Fruit fly (Drosophila melanogaster) whole organism, prepupa: ENCODE data around the gene CG45100.
A peak's percentile ranks its signal among the peaks of the same experiment; 100 is the strongest.

Experiments
- Blimp-1 ChIP-seq: fragments of 200-800 bp; sonication (Bioruptor generic); optimal IDR thresholded peaks from 3 replicates; lab custom pipeline; 2017; ENCODE audit warnings: missing biosample characterization, missing genetic modification characterization, mild to moderate bottlenecking, moderate library complexity, missing genetic modification reagents
- CG10669 ChIP-seq: fragments of 200-800 bp; sonication (Bioruptor generic); optimal IDR thresholded peaks from 3 replicates; lab custom pipeline; 2018; ENCODE audit warnings: missing biosample characterization, mild to moderate bottlenecking, missing genetic modification characterization, moderate library complexity
- CG11762 ChIP-seq: fragments of 200-800 bp; sonication (Bioruptor generic); optimal IDR thresholded peaks from 3 replicates; lab custom pipeline; 2016; ENCODE audit warnings: missing biosample characterization, missing genetic modification characterization; ENCODE audit not compliant: insufficient read depth
- CG11902 ChIP-seq: fragments of 200-800 bp; sonication (Bioruptor generic); optimal IDR thresholded peaks from 3 replicates; lab custom pipeline; 2016; ENCODE audit warnings: missing biosample characterization, missing genetic modification characterization
- CG15336 ChIP-seq: fragments of 200-800 bp; sonication (Bioruptor generic); IDR thresholded peaks from 2 replicates; pipeline ENCODE4 v1.3.6; 2022; ENCODE audit warnings: missing biosample characterization, missing genetic modification characterization
- CG1621 ChIP-seq: fragments of 200-800 bp; sonication (Bioruptor generic); optimal IDR thresholded peaks from 3 replicates; lab custom pipeline; 2018; ENCODE audit warnings: missing biosample characterization, mild to moderate bottlenecking, missing genetic modification characterization
- CG16779 ChIP-seq: fragments of 200-800 bp; sonication (Bioruptor generic); optimal IDR thresholded peaks from 3 replicates; lab custom pipeline; 2017; ENCODE audit warnings: missing biosample characterization, mild to moderate bottlenecking, missing genetic modification characterization
- CG3032 ChIP-seq: fragments of 200-800 bp; optimal IDR thresholded peaks from 2 replicates; lab custom pipeline; 2019; ENCODE audit warnings: missing biosample characterization, mild to moderate bottlenecking, missing genetic modification characterization, moderate library complexity
- CG31627 ChIP-seq: fragments of 200-800 bp; sonication (Bioruptor generic); optimal IDR thresholded peaks from 3 replicates; lab custom pipeline; 2016; ENCODE audit warnings: missing biosample characterization, missing genetic modification characterization
- CG34406 ChIP-seq: fragments of 200-800 bp; sonication (Bioruptor generic); optimal IDR thresholded peaks from 3 replicates; lab custom pipeline; 2016; ENCODE audit warnings: missing biosample characterization, missing genetic modification characterization
- CG3919 ChIP-seq: fragments of 200-800 bp; sonication (Bioruptor generic); optimal IDR thresholded peaks from 3 replicates; lab custom pipeline; 2016; ENCODE audit warnings: missing biosample characterization, missing genetic modification characterization
- CG6163 ChIP-seq: fragments of 200-800 bp; sonication (Bioruptor generic); IDR thresholded peaks from 3 replicates; pipeline ENCODE4 v1.3.6; 2022; ENCODE audit warnings: missing biosample characterization, missing genetic modification characterization
- CG6792 ChIP-seq: fragments of 200-800 bp; sonication (Bioruptor generic); optimal IDR thresholded peaks from 3 replicates; lab custom pipeline; 2016; ENCODE audit warnings: missing biosample characterization, missing genetic modification characterization
- CG6808 ChIP-seq: fragments of 200-800 bp; sonication (Bioruptor generic); optimal IDR thresholded peaks from 3 replicates; lab custom pipeline; 2017; ENCODE audit warnings: missing biosample characterization, missing genetic modification characterization, mild to moderate bottlenecking, moderate library complexity, missing genetic modification reagents
- CG6854 ChIP-seq: fragments of 200-800 bp; sonication (Bioruptor generic); optimal IDR thresholded peaks from 2 replicates; lab custom pipeline; 2017; ENCODE audit warnings: missing biosample characterization, mild to moderate bottlenecking, missing genetic modification characterization
- CG7368 ChIP-seq: fragments of 200-800 bp; sonication (Bioruptor generic); optimal IDR thresholded peaks from 3 replicates; lab custom pipeline; 2016; ENCODE audit warnings: missing biosample characterization, missing genetic modification characterization
- CG8119 ChIP-seq: fragments of 200-800 bp; sonication (Bioruptor generic); IDR thresholded peaks from 3 replicates; pipeline ENCODE4 v1.3.6; 2022; ENCODE audit warnings: missing biosample characterization, missing genetic modification characterization
- CG8632 ChIP-seq: fragments of 200-800 bp; sonication (Bioruptor generic); optimal IDR thresholded peaks from 3 replicates; lab custom pipeline; 2016; ENCODE audit warnings: missing biosample characterization, missing genetic modification characterization
- Eip75B ChIP-seq: fragments of 200-800 bp; sonication (Bioruptor generic); optimal IDR thresholded peaks from 3 replicates; lab custom pipeline; 2016; ENCODE audit warnings: missing biosample characterization, missing genetic modification characterization
- Eip78C ChIP-seq: fragments of 200-800 bp; sonication (Bioruptor generic); peaks from one replicate; lab custom pipeline; 2016; ENCODE audit warnings: missing biosample characterization, missing genetic modification characterization
- Eip93F ChIP-seq: fragments of 200-800 bp; sonication (Bioruptor generic); optimal IDR thresholded peaks from 2 replicates; lab custom pipeline; 2016; ENCODE audit warnings: missing biosample characterization, mild to moderate bottlenecking, missing genetic modification characterization
- Ets96B ChIP-seq: fragments of 200-800 bp; optimal IDR thresholded peaks from 2 replicates; lab custom pipeline; 2019; ENCODE audit warnings: missing biosample characterization, mild to moderate bottlenecking, missing genetic modification characterization, moderate library complexity
- Gug ChIP-seq: fragments of 200-800 bp; sonication (Bioruptor generic); IDR thresholded peaks from 2 replicates; pipeline ENCODE4 v1.3.6; 2022; ENCODE audit warnings: missing biosample characterization, missing genetic modification characterization
- Hr38 ChIP-seq: sonication (Bioruptor generic); optimal IDR thresholded peaks from 2 replicates; lab custom pipeline; 2016; ENCODE audit warnings: missing biosample characterization, missing genetic modification characterization
- Hr39 ChIP-seq: fragments of 200-800 bp; sonication (Bioruptor generic); optimal IDR thresholded peaks from 2 replicates; lab custom pipeline; 2016; ENCODE audit warnings: missing biosample characterization, missing genetic modification characterization
- Hr4 ChIP-seq: fragments of 200-800 bp; sonication (Bioruptor generic); optimal IDR thresholded peaks from 3 replicates; lab custom pipeline; 2016; ENCODE audit warnings: missing biosample characterization, missing genetic modification characterization
- Lpt ChIP-seq: fragments of 200-800 bp; sonication (Bioruptor generic); optimal IDR thresholded peaks from 3 replicates; lab custom pipeline; 2016; ENCODE audit warnings: missing biosample characterization, missing genetic modification characterization
- Met ChIP-seq: fragments of 200-800 bp; sonication (Bioruptor generic); optimal IDR thresholded peaks from 3 replicates; lab custom pipeline; 2016; ENCODE audit warnings: missing biosample characterization, missing genetic modification characterization
- OdsH ChIP-seq: fragments of 200-800 bp; sonication (Bioruptor generic); optimal IDR thresholded peaks from 3 replicates; lab custom pipeline; 2016; ENCODE audit warnings: missing biosample characterization, missing genetic modification characterization
- Sox102F ChIP-seq: fragments of 200-800 bp; sonication (Bioruptor generic); optimal IDR thresholded peaks from 2 replicates; lab custom pipeline; 2016; ENCODE audit warnings: missing biosample characterization, mild to moderate bottlenecking, missing genetic modification characterization
- Sox14 ChIP-seq: fragments of 200-800 bp; sonication (Bioruptor generic); optimal IDR thresholded peaks from 3 replicates; lab custom pipeline; 2016; ENCODE audit warnings: missing biosample characterization, missing genetic modification characterization
- achi ChIP-seq: fragments of 200-800 bp; sonication (Bioruptor generic); optimal IDR thresholded peaks from 3 replicates; lab custom pipeline; 2016; ENCODE audit warnings: missing biosample characterization, missing genetic modification characterization
- acj6 ChIP-seq: fragments of 200-800 bp; sonication (Bioruptor generic); optimal IDR thresholded peaks from 3 replicates; lab custom pipeline; 2016; ENCODE audit warnings: missing biosample characterization, missing genetic modification characterization
- cyc ChIP-seq: fragments of 200-800 bp; sonication (Bioruptor generic); optimal IDR thresholded peaks from 3 replicates; lab custom pipeline; 2016; ENCODE audit warnings: missing biosample characterization, missing genetic modification characterization
- dac ChIP-seq: fragments of 200-800 bp; sonication (Bioruptor generic); optimal IDR thresholded peaks from 2 replicates; lab custom pipeline; 2017; ENCODE audit warnings: missing biosample characterization, mild to moderate bottlenecking, missing genetic modification characterization
- dsx ChIP-seq: fragments of 200-800 bp; optimal IDR thresholded peaks from 3 replicates; lab custom pipeline; 2019; ENCODE audit warnings: missing biosample characterization, mild to moderate bottlenecking, missing genetic modification characterization, moderate library complexity; ENCODE audit not compliant: poor library complexity, severe bottlenecking
- eg ChIP-seq: fragments of 200-800 bp; sonication (Bioruptor generic); IDR thresholded peaks from 3 replicates; pipeline ENCODE4 v1.3.6; 2022; ENCODE audit warnings: missing biosample characterization, missing genetic modification characterization
- esn ChIP-seq: fragments of 200-800 bp; sonication (Bioruptor generic); optimal IDR thresholded peaks from 2 replicates; lab custom pipeline; 2016; ENCODE audit warnings: missing biosample characterization, mild to moderate bottlenecking, missing genetic modification characterization, moderate library complexity
- fd59A ChIP-seq: fragments of 200-800 bp; sonication (Bioruptor generic); optimal IDR thresholded peaks from 2 replicates; lab custom pipeline; 2017; ENCODE audit warnings: missing biosample characterization, mild to moderate bottlenecking, missing genetic modification characterization, missing genetic modification reagents
- fd85E ChIP-seq: fragments of 200-800 bp; sonication (Bioruptor generic); optimal IDR thresholded peaks from 3 replicates; lab custom pipeline; 2016; ENCODE audit warnings: missing biosample characterization, missing genetic modification characterization
- lz ChIP-seq: fragments of 200-800 bp; sonication (Bioruptor generic); optimal IDR thresholded peaks from 3 replicates; lab custom pipeline; 2016; ENCODE audit warnings: missing biosample characterization, missing genetic modification characterization
- net ChIP-seq: fragments of 200-800 bp; sonication (Bioruptor generic); optimal IDR thresholded peaks from 3 replicates; lab custom pipeline; 2016; ENCODE audit warnings: missing biosample characterization, missing genetic modification characterization
- pdm3 ChIP-seq: fragments of 200-800 bp; sonication (Bioruptor generic); optimal IDR thresholded peaks from 3 replicates; lab custom pipeline; 2016; ENCODE audit warnings: missing biosample characterization, missing genetic modification characterization
- salr ChIP-seq, 2 experiments: fragments of 200-800 bp; sonication (Bioruptor generic); optimal IDR thresholded peaks; 3 replicates each; lab custom pipeline; 2016 to 2018; ENCODE audit warnings: missing biosample characterization in 2 of 2, missing genetic modification characterization in 2 of 2, mild to moderate bottlenecking in 1 of 2
- ss ChIP-seq, 2 experiments: fragments of 200-800 bp; sonication (Bioruptor generic); optimal IDR thresholded peaks; 2 replicates in 1 of 2; 3 replicates in 1 of 2; lab custom pipeline; 2017 to 2018; ENCODE audit warnings: mild to moderate bottlenecking in 2 of 2, missing biosample characterization in 2 of 2, missing genetic modification characterization in 2 of 2, moderate library complexity in 1 of 2
- svp ChIP-seq: fragments of 200-800 bp; sonication (Bioruptor generic); peaks from one replicate; lab custom pipeline; 2016; ENCODE audit warnings: missing biosample characterization, missing genetic modification characterization
- topi ChIP-seq: fragments of 200-800 bp; sonication (Bioruptor generic); optimal IDR thresholded peaks from 3 replicates; lab custom pipeline; 2016; ENCODE audit warnings: missing biosample characterization, missing genetic modification characterization
- vri ChIP-seq: fragments of 200-800 bp; sonication (Bioruptor generic); optimal IDR thresholded peaks from 3 replicates; lab custom pipeline; 2016; ENCODE audit warnings: missing biosample characterization, mild to moderate bottlenecking, missing genetic modification characterization

The CG45100 gene

DNA sequence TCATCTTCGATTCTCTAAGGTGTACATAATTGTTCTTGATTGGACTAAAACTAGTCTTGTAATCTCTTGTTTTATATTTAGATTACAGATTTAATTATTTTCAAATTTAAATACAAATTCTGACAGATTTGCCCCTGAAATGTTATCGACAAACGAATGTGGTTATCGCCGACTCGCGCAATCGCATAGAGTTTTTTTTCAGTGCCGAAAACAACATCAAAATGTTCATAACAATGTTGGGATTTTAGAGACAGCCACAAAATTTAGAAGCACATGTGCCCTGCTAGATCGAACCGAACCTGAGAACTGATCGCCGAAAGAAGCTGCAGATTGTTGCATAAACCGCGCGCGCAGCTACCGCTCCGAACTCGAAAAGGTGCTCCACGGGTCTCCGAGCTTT lies 6.8 kb downstream of the CG45100 start, which contains the start of gene POLDIP2:
Gene POLDIP2 (plus strand): TSS at position 160 of the 400 bp plus-strand sequence.
- TF ChIP-seq CG10669 (GFP tag; lab: Kevin White, UChicago) (no peak), Eip75B (GFP tag; lab: Kevin White, UChicago) (no peak), CG3032 (tag; lab: Kevin White, UChicago) (no peak), CG8119 (GFP tag; lab: Robert Waterston, UW) (no peak), achi (peak; percentile 48), esn (no peak), Eip78C (GFP tag; lab: Kevin White, UChicago) (peak; percentile 63), CG31627 (GFP tag; lab: Kevin White, UChicago) (no peak), dsx (peak; percentile 4), salr (GFP tag; optimal IDR thresholded peaks at IDR 0.05; lab: Kevin White, UChicago) (no peak), lz (GFP tag; lab: Kevin White, UChicago) (no peak)
- TF ChIP-seq, all 60 proteins: peak for 3

DNA sequence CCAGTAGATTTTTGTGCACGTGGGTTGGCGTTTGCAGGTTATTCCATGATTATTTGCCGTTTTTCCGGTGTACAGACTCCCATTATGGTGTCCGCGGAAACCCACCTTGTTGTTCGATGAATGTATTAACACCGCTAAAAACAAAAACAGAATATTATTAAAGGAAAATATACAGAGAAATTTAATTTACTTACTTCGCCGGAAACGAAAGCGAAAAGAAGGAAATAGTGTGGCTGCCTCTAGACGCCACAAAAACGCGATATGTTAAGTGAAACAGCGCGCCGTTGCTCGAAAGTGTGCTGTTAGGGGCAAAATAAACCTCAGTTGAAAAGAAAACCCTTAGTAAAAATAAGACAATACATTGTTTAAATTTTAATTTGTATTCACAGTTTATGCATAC lies 7.5 kb downstream of the CG45100 start, which contains the start of gene RpL35A:
Gene RpL35A (minus strand): TSS at position 227 of the 400 bp plus-strand sequence.
- no peak for TF ChIP-seq Gug
- TF ChIP-seq dsx, result peak; percentile 74
- peak; percentile 78 for TF ChIP-seq topi
- no peak for TF ChIP-seq CG16779 (tag; lab: Kevin White, UChicago)
- TF ChIP-seq fd59A, result no peak
- peak; percentile 92 for TF ChIP-seq Eip78C (GFP tag; lab: Kevin White, UChicago)
- TF ChIP-seq Hr38 (GFP tag; lab: Kevin White, UChicago), result no peak
- peak; percentile 85 for TF ChIP-seq net (GFP tag; lab: Kevin White, UChicago)
- TF ChIP-seq achi, result peak; percentile 58
- peak; percentile 43 for TF ChIP-seq CG3032 (tag; lab: Kevin White, UChicago)
- no peak for TF ChIP-seq Eip93F
- TF ChIP-seq CG34406 (GFP tag; lab: Kevin White, UChicago), result peak; percentile 60
- TF ChIP-seq Lpt (GFP tag; lab: Kevin White, UChicago), result no peak
- TF ChIP-seq CG15336, result 0 out of 2 replicates have a peak, but pooled peaks have one; percentile 12
- TF ChIP-seq CG8632 (GFP tag; lab: Kevin White, UChicago), result peak; percentile 64
- TF ChIP-seq Blimp-1, result peak; percentile 74
- peak; percentile 66 to 86 for TF ChIP-seq ss (GFP tag; optimal IDR thresholded peaks at IDR 0.05; lab: Kevin White, UChicago)
- peak; percentile 80 for TF ChIP-seq Met (GFP tag; lab: Kevin White, UChicago)
- no peak for TF ChIP-seq Sox102F (GFP tag; lab: Kevin White, UChicago)
- TF ChIP-seq CG3919, result peak; percentile 82
- peak; percentile 41 for TF ChIP-seq Hr39
- peak; percentile 72 for TF ChIP-seq lz (GFP tag; lab: Kevin White, UChicago)
- TF ChIP-seq CG8119 (GFP tag; lab: Robert Waterston, UW), result no peak
- TF ChIP-seq Hr4 (GFP tag; lab: Kevin White, UChicago), result no peak
- TF ChIP-seq esn, result peak; percentile 77
- TF ChIP-seq OdsH (GFP tag; lab: Kevin White, UChicago), result peak; percentile 22
- peak; percentile 54 for TF ChIP-seq CG31627 (GFP tag; lab: Kevin White, UChicago)
- peak; percentile 65; the same call in 2 of the 3 replicates for TF ChIP-seq eg (GFP tag; lab: Robert Waterston, UW)
- peak; percentile 62 for TF ChIP-seq CG6808 (GFP tag; lab: Kevin White, UChicago)
- peak; percentile 5 for TF ChIP-seq Ets96B (tag; lab: Kevin White, UChicago)
- peak; percentile 52 for TF ChIP-seq Sox14 (GFP tag; lab: Kevin White, UChicago)
- TF ChIP-seq CG11902 (GFP tag; lab: Kevin White, UChicago), result no peak
- peak; percentile 76 for TF ChIP-seq CG6163 (GFP tag; lab: Robert Waterston, UW)
- TF ChIP-seq Eip75B (GFP tag; lab: Kevin White, UChicago), result peak; percentile 55
- TF ChIP-seq pdm3 (GFP tag; lab: Kevin White, UChicago), result peak; percentile 53
- TF ChIP-seq CG10669 (GFP tag; lab: Kevin White, UChicago), result no peak
- TF ChIP-seq CG11762, result peak; percentile 39
- peak in 1 of 2 experiments; percentile 67 for TF ChIP-seq salr (GFP tag; optimal IDR thresholded peaks at IDR 0.05; lab: Kevin White, UChicago)
- TF ChIP-seq CG6792 (GFP tag; lab: Kevin White, UChicago), result peak; percentile 55
- TF ChIP-seq dac (GFP tag; lab: Kevin White, UChicago), result peak; percentile 21
- TF ChIP-seq CG1621, result peak; percentile 59
- peak; percentile 93 for TF ChIP-seq CG6854
- TF ChIP-seq vri (GFP tag; lab: Kevin White, UChicago), result no peak
- no peak for TF ChIP-seq svp (GFP tag; lab: Kevin White, UChicago)
- TF ChIP-seq CG7368, result peak; percentile 68
- no peak for TF ChIP-seq fd85E (GFP tag; lab: Kevin White, UChicago)
- peak; percentile 58 for TF ChIP-seq cyc (GFP tag; lab: Kevin White, UChicago)
- peak; percentile 49 for TF ChIP-seq acj6 (GFP tag; lab: Kevin White, UChicago)
